Worm (Caenorhabditis elegans) whole organism, young adult: Measurements from ENCODE around the gene srbc-66.

Source experiments
- bed-2 ChIP-seq: fragments of 200-800 bp; sonication (Bioruptor generic); IDR thresholded peaks from 2 replicates; pipeline ENCODE4 v1.3.6; 2022; ENCODE audit warnings: missing genetic modification reagents, missing genetic modification characterization, missing compliant biosample characterization
- madf-10 ChIP-seq: sonication (generic microtip); optimal IDR thresholded peaks from 2 replicates; lab custom pipeline; 2016; ENCODE audit warnings: mild to moderate bottlenecking, missing genetic modification characterization, missing compliant biosample characterization
- nhr-120 ChIP-seq: fragments of 200-800 bp; sonication (Bioruptor generic); IDR thresholded peaks from 2 replicates; pipeline ENCODE4 v1.3.6; 2022; ENCODE audit warnings: missing genetic modification characterization, missing compliant biosample characterization
- pha-4 ChIP-seq: fragments of 150-350 bp; sonication (generic microtip); optimal IDR thresholded peaks from 2 replicates; lab custom pipeline; 2014; ENCODE audit warnings: missing biosample characterization, missing genetic modification reagents, missing genetic modification characterization
- ztf-28 ChIP-seq: fragments of 200-800 bp; sonication (Bioruptor generic); IDR thresholded peaks from 2 replicates; pipeline ENCODE4 v1.3.6; 2022; ENCODE audit warnings: missing genetic modification reagents, missing genetic modification characterization, missing compliant biosample characterization

- no peak for TF ChIP-seq madf-10
- TF ChIP-seq nhr-120 (GFP tag; lab: Robert Waterston, UW), result no peak
- no peak for TF ChIP-seq bed-2 (GFP tag; lab: Robert Waterston, UW)
- no peak for TF ChIP-seq ztf-28 (GFP tag; lab: Robert Waterston, UW)
- TF ChIP-seq pha-4, result no peak
Measured at ce11 chrV:3575759-3576158, 45.3 kb downstream of the srbc-66 start, which contains the start of gene grl-27.
